Worm (Caenorhabditis elegans): ENCODE results near the gene srx-122.

ce11 chrV:3260075-3260474, 37.6 kb downstream of the srx-122 start, which contains the start of gene srbc-5:
- TF ChIP-seq lsy-2 (tag; optimal IDR thresholded peaks at IDR 0.05) (no peak), nhr-28 (tag; optimal IDR thresholded peaks at IDR 0.05) (no peak), ama-1 (optimal IDR thresholded peaks at IDR 0.05) (no peak), unc-62 (GFP tag; optimal IDR thresholded peaks at IDR 0.05) (no peak), efl-3 (GFP tag; optimal IDR thresholded peaks at IDR 0.05) (no peak), lin-15B (tag; optimal IDR thresholded peaks at IDR 0.05) (no peak), nhr-237 (tag; optimal IDR thresholded peaks at IDR 0.05) (no peak), ces-1 (GFP tag; optimal IDR thresholded peaks at IDR 0.05) (no peak), snpc-4 (tag; optimal IDR thresholded peaks at IDR 0.05) (no peak), unc-86 (tag; optimal IDR thresholded peaks at IDR 0.05) (no peak), sup-37 (GFP tag; optimal IDR thresholded peaks at IDR 0.05) (no peak)

All from whole organism, L1 larva.